Fruit fly (Drosophila melanogaster): ENCODE data around the gene CG12256.

Gene CG12256

DNA sequence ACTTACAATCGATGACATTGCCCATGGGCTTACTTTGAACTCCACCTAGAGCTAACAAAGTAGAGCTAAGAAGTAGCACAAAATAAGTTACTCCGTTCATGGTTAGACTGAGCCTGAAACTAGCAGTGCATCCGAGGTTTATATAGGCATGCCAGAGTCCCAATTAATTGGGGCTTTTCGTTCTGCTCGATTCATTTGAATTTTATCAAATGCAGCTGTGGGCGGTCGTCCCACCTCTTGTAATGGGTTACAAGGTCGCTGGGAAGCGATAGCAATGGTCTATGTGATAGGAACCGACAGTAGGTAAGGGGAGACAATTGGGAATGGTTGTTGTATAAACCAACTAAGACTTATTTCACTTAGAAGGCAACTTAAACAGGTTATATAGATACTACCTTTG is at the start of gene CG12256:
TSS of gene CG12256 (minus strand) at position 101 of the 400 bp plus-strand sequence.
- TF ChIP-seq cic (GFP tag; optimal IDR thresholded peaks at IDR 0.05) (no peak), toe (GFP tag; optimal IDR thresholded peaks at IDR 0.05) (no peak), kay (GFP tag; ENCODE audit: borderline replicate concordance) (no peak)

DNA sequence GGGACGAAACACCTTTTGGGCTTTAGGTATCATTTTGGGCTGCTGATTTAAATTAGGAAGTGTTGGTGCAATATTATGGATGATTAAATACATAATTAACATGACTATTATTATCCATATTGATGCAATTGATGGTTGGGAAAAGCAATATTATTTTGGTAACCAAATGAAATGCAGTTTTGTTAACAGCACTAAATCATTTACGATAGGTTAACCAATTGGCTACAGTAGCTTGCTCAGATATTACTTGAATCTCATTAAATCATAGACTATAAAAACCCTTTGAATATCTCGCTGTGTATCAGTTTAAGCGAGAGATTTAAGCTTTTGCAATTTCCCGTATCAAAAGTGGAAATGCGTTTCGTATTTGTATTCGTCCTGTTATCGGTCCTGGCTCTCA is 46.7 kb upstream of the CG12256 start, which contains the start of gene Sfp87B:
TSS of gene Sfp87B (plus strand) at position 301 of the 400 bp plus-strand sequence.
- no peak for TF ChIP-seq CG1620 (GFP tag; optimal IDR thresholded peaks at IDR 0.05)
- TF ChIP-seq CG7101 (tag; optimal IDR thresholded peaks at IDR 0.05), result no peak
- no peak for TF ChIP-seq CG12768 (GFP tag; optimal IDR thresholded peaks at IDR 0.05)
- no peak for TF ChIP-seq Mnt (GFP tag; optimal IDR thresholded peaks at IDR 0.05)
- TF ChIP-seq pad (GFP tag; optimal IDR thresholded peaks at IDR 0.05), result no peak
- TF ChIP-seq Clk (GFP tag; optimal IDR thresholded peaks at IDR 0.05), result no peak
- TF ChIP-seq cnc (optimal IDR thresholded peaks at IDR 0.05), result no peak
- TF ChIP-seq Hr96 (GFP tag; optimal IDR thresholded peaks at IDR 0.05), result no peak
- no peak for TF ChIP-seq CG11617 (GFP tag; optimal IDR thresholded peaks at IDR 0.05)
- no peak for TF ChIP-seq toe (GFP tag; optimal IDR thresholded peaks at IDR 0.05)
- no peak for TF ChIP-seq tj (GFP tag; optimal IDR thresholded peaks at IDR 0.05)
- TF ChIP-seq ovo (GFP tag; optimal IDR thresholded peaks at IDR 0.05), result no peak
- no peak for TF ChIP-seq CG7045 (GFP tag; optimal IDR thresholded peaks at IDR 0.05)
- TF ChIP-seq kay (GFP tag; ENCODE audit: borderline replicate concordance), result no peak
- TF ChIP-seq bab1 (GFP tag; optimal IDR thresholded peaks at IDR 0.05), result no peak
- no peak for TF ChIP-seq CG14711 (tag; optimal IDR thresholded peaks at IDR 0.05)
- no peak for TF ChIP-seq CG33017 (tag; optimal IDR thresholded peaks at IDR 0.05)

DNA sequence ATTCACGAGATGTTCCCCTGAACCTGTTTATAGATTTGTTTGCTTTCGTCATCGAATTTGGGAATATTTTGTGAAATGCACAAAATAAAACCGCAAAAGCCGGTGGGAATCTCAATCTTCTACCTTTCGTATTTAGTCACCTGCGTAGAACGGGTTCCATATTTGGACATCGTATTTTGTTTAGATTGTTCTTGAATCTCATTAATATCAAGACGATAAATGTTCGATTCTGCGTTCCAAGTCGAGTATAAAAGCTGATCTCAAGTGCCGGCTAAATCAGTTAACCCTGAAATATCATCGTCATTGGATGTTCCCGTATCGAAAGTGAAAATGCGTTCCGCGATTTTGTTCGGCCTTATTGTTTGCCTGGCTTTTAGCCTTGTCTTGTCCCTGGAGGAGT is 44.5 kb upstream of the CG12256 start, which contains the start of gene CG17738:
TSS of gene CG17738 (plus strand) at position 301 of the 400 bp plus-strand sequence.
- TF ChIP-seq tj (GFP tag; optimal IDR thresholded peaks at IDR 0.05), result no peak
- TF ChIP-seq bab1 (GFP tag; optimal IDR thresholded peaks at IDR 0.05), result no peak
- no peak for TF ChIP-seq CG7101 (tag; optimal IDR thresholded peaks at IDR 0.05)
- no peak for TF ChIP-seq pad (GFP tag; optimal IDR thresholded peaks at IDR 0.05)
- TF ChIP-seq CG7045 (GFP tag; optimal IDR thresholded peaks at IDR 0.05), result no peak

DNA sequence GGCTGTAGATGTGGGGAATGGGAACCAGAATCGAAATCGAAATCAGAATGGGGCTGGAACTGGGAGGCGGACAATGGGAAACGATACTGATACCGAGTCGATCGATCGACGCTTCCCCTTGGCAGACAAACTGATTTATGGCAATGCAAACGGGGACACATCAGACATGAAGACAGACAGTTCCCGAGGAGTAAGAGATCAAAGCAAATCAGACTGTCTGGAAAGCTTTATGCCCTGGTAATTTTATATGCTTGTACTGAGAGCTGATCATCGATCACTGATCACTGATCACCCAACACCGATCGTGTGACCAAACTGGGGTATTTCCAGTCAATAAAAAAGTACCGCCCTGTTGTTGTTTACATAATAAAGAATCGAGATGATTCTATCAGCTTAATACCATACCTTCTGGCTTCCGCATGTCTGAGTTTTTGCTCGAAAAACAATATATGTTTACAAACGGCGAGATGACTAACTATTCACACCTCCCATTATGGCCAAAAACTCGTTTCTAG is 43.8 kb upstream of the CG12256 start:
- TF ChIP-seq CG5204 (GFP tag; optimal IDR thresholded peaks at IDR 0.05) (no peak), CG7045 (GFP tag; optimal IDR thresholded peaks at IDR 0.05) (no peak), ovo (GFP tag; optimal IDR thresholded peaks at IDR 0.05) (no peak), CG14711 (tag; optimal IDR thresholded peaks at IDR 0.05) (no peak), Mnt (GFP tag; optimal IDR thresholded peaks at IDR 0.05) (no peak), kay (GFP tag; ENCODE audit: borderline replicate concordance) (no peak), Hr96 (GFP tag; optimal IDR thresholded peaks at IDR 0.05) (no peak)

DNA sequence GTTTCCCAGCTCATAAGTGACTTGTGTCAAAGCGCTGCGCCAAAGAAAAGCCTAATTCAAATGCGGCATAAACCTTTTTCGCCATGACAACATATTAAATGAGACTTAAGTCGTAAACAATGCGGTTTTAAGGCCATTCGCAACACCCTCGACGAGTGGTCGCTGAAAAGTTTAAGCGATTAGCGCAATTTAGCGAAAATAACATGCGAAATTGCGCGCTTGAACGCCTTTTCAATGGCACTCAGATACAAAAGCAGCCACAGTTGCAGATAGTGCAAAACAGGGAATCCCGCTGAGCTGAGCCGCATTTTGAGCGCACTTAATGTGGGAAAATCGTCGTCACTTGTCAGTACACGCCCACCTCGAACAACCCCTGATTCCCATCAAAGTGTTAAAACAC is 34.5 kb upstream of the CG12256 start, which contains the start of gene CG44038:
TSS of gene CG44038 (plus strand) at position 301 of the 400 bp plus-strand sequence.
- TF ChIP-seq Crg-1 (GFP tag; optimal IDR thresholded peaks at IDR 0.05), result no peak
- no peak for TF ChIP-seq ovo (GFP tag; optimal IDR thresholded peaks at IDR 0.05)
- no peak for TF ChIP-seq CG11617 (GFP tag; optimal IDR thresholded peaks at IDR 0.05)
- TF ChIP-seq cic (GFP tag; optimal IDR thresholded peaks at IDR 0.05), result no peak
- no peak for TF ChIP-seq CG14711 (tag; optimal IDR thresholded peaks at IDR 0.05)
- TF ChIP-seq CG12768 (GFP tag; optimal IDR thresholded peaks at IDR 0.05), result no peak
- no peak for TF ChIP-seq CG33017 (tag; optimal IDR thresholded peaks at IDR 0.05)
- no peak for TF ChIP-seq CG7045 (GFP tag; optimal IDR thresholded peaks at IDR 0.05)
- no peak for TF ChIP-seq pad (GFP tag; optimal IDR thresholded peaks at IDR 0.05)
- no peak for TF ChIP-seq toe (GFP tag; optimal IDR thresholded peaks at IDR 0.05)
- no peak for TF ChIP-seq CG7101 (tag; optimal IDR thresholded peaks at IDR 0.05)
- no peak for TF ChIP-seq CG1620 (GFP tag; optimal IDR thresholded peaks at IDR 0.05)
- no peak for TF ChIP-seq cnc (optimal IDR thresholded peaks at IDR 0.05)
- TF ChIP-seq Mnt (GFP tag; optimal IDR thresholded peaks at IDR 0.05), result no peak
- TF ChIP-seq Hr96 (GFP tag; optimal IDR thresholded peaks at IDR 0.05), result no peak
- TF ChIP-seq tj (GFP tag; optimal IDR thresholded peaks at IDR 0.05), result no peak
- no peak for TF ChIP-seq bab1 (GFP tag; optimal IDR thresholded peaks at IDR 0.05)
- TF ChIP-seq Clk (GFP tag; optimal IDR thresholded peaks at IDR 0.05), result no peak
- no peak for TF ChIP-seq kay (GFP tag; ENCODE audit: borderline replicate concordance)

DNA sequence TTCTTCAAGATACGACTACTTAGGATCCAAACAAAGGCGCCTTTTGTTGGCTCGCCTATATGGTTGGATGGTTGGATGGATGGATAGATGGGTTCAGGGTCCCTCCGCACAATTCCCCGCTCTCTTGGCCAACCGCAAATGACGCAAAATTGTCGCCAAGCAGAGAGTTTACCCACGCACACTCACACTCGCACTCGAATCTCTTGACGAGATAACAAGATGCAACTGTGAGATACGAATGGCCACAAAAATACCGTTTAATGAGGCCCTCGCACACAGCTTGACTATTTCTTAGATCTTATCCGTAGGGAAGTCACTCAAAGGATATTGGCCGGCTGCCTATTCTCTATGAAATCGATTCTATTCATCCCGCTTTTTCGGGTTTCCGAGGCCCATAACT is 33.7 kb upstream of the CG12256 start:
- TF ChIP-seq Mnt (GFP tag; optimal IDR thresholded peaks at IDR 0.05), result no peak
- no peak for TF ChIP-seq CG14711 (tag; optimal IDR thresholded peaks at IDR 0.05)
- TF ChIP-seq CG7045 (GFP tag; optimal IDR thresholded peaks at IDR 0.05), result no peak
- TF ChIP-seq kay (GFP tag; ENCODE audit: borderline replicate concordance), result no peak
- TF ChIP-seq pad (GFP tag; optimal IDR thresholded peaks at IDR 0.05), result no peak
- no peak for TF ChIP-seq CG11617 (GFP tag; optimal IDR thresholded peaks at IDR 0.05)

DNA sequence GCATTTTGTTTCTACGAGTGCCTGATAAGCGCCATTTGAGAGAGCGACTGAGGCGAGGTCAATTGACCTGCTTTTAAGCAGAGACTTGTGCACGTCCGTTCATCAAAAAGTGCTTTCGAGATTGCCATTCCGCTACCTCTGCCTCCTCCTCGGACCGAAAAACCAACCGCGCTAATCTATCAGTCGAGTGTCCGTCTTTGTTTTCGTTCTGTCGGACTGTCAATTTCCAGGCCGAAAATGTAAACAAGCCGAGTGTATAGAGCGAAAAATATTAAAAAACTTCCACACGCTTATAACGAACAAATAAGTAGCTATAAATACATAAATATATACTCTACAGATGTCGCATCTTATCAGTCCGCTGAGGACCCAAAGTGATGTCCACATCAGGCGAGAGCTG is 32.9 kb upstream of the CG12256 start:
- TF ChIP-seq toe (GFP tag; optimal IDR thresholded peaks at IDR 0.05) (no peak), cic (GFP tag; optimal IDR thresholded peaks at IDR 0.05) (no peak), CG5204 (GFP tag; optimal IDR thresholded peaks at IDR 0.05) (no peak), ovo (GFP tag; optimal IDR thresholded peaks at IDR 0.05) (no peak), kay (GFP tag; ENCODE audit: borderline replicate concordance) (no peak), Crg-1 (GFP tag; optimal IDR thresholded peaks at IDR 0.05) (no peak), CG7045 (GFP tag; optimal IDR thresholded peaks at IDR 0.05) (no peak), pad (GFP tag; optimal IDR thresholded peaks at IDR 0.05) (no peak), CG7101 (tag; optimal IDR thresholded peaks at IDR 0.05) (no peak), CG1620 (GFP tag; optimal IDR thresholded peaks at IDR 0.05) (no peak), Hr96 (GFP tag; optimal IDR thresholded peaks at IDR 0.05) (no peak), bab1 (GFP tag; optimal IDR thresholded peaks at IDR 0.05) (no peak), Mnt (GFP tag; optimal IDR thresholded peaks at IDR 0.05) (no peak)

Measured in whole organism, adult.